Worm (Caenorhabditis elegans) whole organism, L2 larva: Measurements from ENCODE around the gene clec-250.
"Not testable (repeated sequence)": the region's sequence is repeated elsewhere in the genome, so short reads cannot be mapped to it uniquely, and the experiment has no call there.

Experiments used
- C34F6.9 ChIP-seq: fragments of 150-350 bp; optimal IDR thresholded peaks from 2 replicates; lab custom pipeline; 2014; ENCODE audit warnings: missing biosample characterization, missing genetic modification characterization
- F13H6.1 ChIP-seq: sonication (generic microtip); optimal IDR thresholded peaks from 2 replicates; lab custom pipeline; 2016; ENCODE audit warnings: missing genetic modification characterization, missing compliant biosample characterization
- R02D3.7 ChIP-seq: fragments of 150-350 bp; optimal IDR thresholded peaks from 2 replicates; lab custom pipeline; 2014; ENCODE audit warnings: missing biosample characterization, missing genetic modification characterization
- ZK546.5 ChIP-seq: sonication (generic microtip); optimal IDR thresholded peaks from 2 replicates; lab custom pipeline; 2017; ENCODE audit warnings: missing biosample characterization, missing genetic modification characterization
- alr-1 ChIP-seq: fragments of 150-350 bp; optimal IDR thresholded peaks from 2 replicates; lab custom pipeline; 2014; ENCODE audit warnings: missing biosample characterization, missing genetic modification characterization
- aly-2 ChIP-seq: fragments of 150-350 bp; optimal IDR thresholded peaks from 2 replicates; lab custom pipeline; 2014; ENCODE audit warnings: missing biosample characterization, missing genetic modification characterization
- ama-1 ChIP-seq: fragments of 150-350 bp; optimal IDR thresholded peaks from 2 replicates; lab custom pipeline; 2018; ENCODE audit warnings: inconsistent platforms
- ceh-16 ChIP-seq: fragments of 150-350 bp; optimal IDR thresholded peaks from 2 replicates; lab custom pipeline; 2014; ENCODE audit warnings: missing biosample characterization, missing genetic modification characterization
- dmd-4 ChIP-seq: sonication (generic microtip); optimal IDR thresholded peaks from 2 replicates; lab custom pipeline; 2017; ENCODE audit warnings: missing biosample characterization, missing genetic modification characterization
- elt-3 ChIP-seq: sonication (generic microtip); optimal IDR thresholded peaks from 2 replicates; lab custom pipeline; 2017; ENCODE audit warnings: missing biosample characterization, missing genetic modification characterization
- lin-11 ChIP-seq: fragments of 150-350 bp; sonication (generic microtip); optimal IDR thresholded peaks from 2 replicates; lab custom pipeline; 2014; ENCODE audit warnings: missing biosample characterization, missing genetic modification characterization, inconsistent platforms, mixed read lengths
- lin-13 ChIP-seq: fragments of 150-350 bp; optimal IDR thresholded peaks from 2 replicates; lab custom pipeline; 2014; ENCODE audit warnings: missing biosample characterization, missing genetic modification reagents, missing genetic modification characterization
- lin-39 ChIP-seq: fragments of 150-350 bp; optimal IDR thresholded peaks from 2 replicates; lab custom pipeline; 2014; ENCODE audit warnings: missing biosample characterization, missing genetic modification reagents, missing genetic modification characterization
- lsy-2 ChIP-seq, 2 experiments: fragments of 150-350 bp in 1 of 2; sonication (generic microtip) in 1 of 2; optimal IDR thresholded peaks; 2 replicates each; lab custom pipeline; 2014 to 2017; ENCODE audit warnings: missing biosample characterization in 2 of 2, missing genetic modification characterization in 2 of 2
- mbf-1 ChIP-seq: sonication (generic microtip); optimal IDR thresholded peaks from 2 replicates; lab custom pipeline; 2017; ENCODE audit warnings: missing biosample characterization, missing genetic modification characterization
- nhr-11 ChIP-seq: fragments of 150-350 bp; optimal IDR thresholded peaks from 2 replicates; lab custom pipeline; 2014; ENCODE audit warnings: missing biosample characterization, missing genetic modification characterization
- nhr-12 ChIP-seq: fragments of 150-350 bp; optimal IDR thresholded peaks from 2 replicates; lab custom pipeline; 2014; ENCODE audit warnings: missing biosample characterization, missing genetic modification characterization
- nhr-23 ChIP-seq: fragments of 150-350 bp; optimal IDR thresholded peaks from 2 replicates; lab custom pipeline; 2014; ENCODE audit warnings: missing biosample characterization, missing genetic modification reagents, missing genetic modification characterization
- nhr-237 ChIP-seq: fragments of 150-350 bp; optimal IDR thresholded peaks from 2 replicates; lab custom pipeline; 2014; ENCODE audit warnings: missing biosample characterization, missing genetic modification characterization
- nhr-6 ChIP-seq: fragments of 150-350 bp; optimal IDR thresholded peaks from 2 replicates; lab custom pipeline; 2014; ENCODE audit warnings: missing biosample characterization, missing genetic modification characterization
- peb-1 ChIP-seq: fragments of 150-350 bp; optimal IDR thresholded peaks from 2 replicates; lab custom pipeline; 2014; ENCODE audit warnings: missing biosample characterization, missing genetic modification characterization
- skn-1 ChIP-seq: sonication (generic microtip); optimal IDR thresholded peaks from 2 replicates; lab custom pipeline; 2017; ENCODE audit warnings: missing biosample characterization, missing genetic modification characterization
- sma-3 ChIP-seq: sonication (generic microtip); optimal IDR thresholded peaks from 2 replicates; lab custom pipeline; 2016; ENCODE audit warnings: missing genetic modification reagents, missing genetic modification characterization, missing compliant biosample characterization
- sma-9 ChIP-seq, 2 experiments: fragments of 150-350 bp in 1 of 2; sonication (generic microtip) in 1 of 2; optimal IDR thresholded peaks; 2 replicates each; lab custom pipeline; 2014 to 2016; ENCODE audit warnings: missing genetic modification characterization in 2 of 2, mild to moderate bottlenecking in 1 of 2, missing biosample characterization in 1 of 2, missing compliant biosample characterization in 1 of 2, missing genetic modification reagents in 1 of 2, moderate library complexity in 1 of 2
- unc-55 ChIP-seq: fragments of 150-350 bp; sonication (generic microtip); optimal IDR thresholded peaks from 3 replicates; lab custom pipeline; 2014; ENCODE audit warnings: missing biosample characterization, missing genetic modification reagents, missing genetic modification characterization
- zag-1 ChIP-seq: fragments of 150-350 bp; optimal IDR thresholded peaks from 2 replicates; lab custom pipeline; 2014; ENCODE audit warnings: missing biosample characterization, missing genetic modification characterization
- ztf-1 ChIP-seq: fragments of 200-800 bp; sonication (Bioruptor generic); conservative IDR thresholded peaks from 2 replicates; pipeline ENCODE4 v1.3.6; 2022; ENCODE audit warnings: missing genetic modification characterization, missing compliant biosample characterization
- ztf-11 ChIP-seq: sonication (generic microtip); optimal IDR thresholded peaks from 2 replicates; lab custom pipeline; 2017; ENCODE audit warnings: missing biosample characterization, missing genetic modification characterization
- ztf-4 ChIP-seq: fragments of 150-350 bp; optimal IDR thresholded peaks from 2 replicates; lab custom pipeline; 2014; ENCODE audit warnings: missing biosample characterization, missing genetic modification characterization

Gene clec-250

ce11 chrV:18770623-18771022 is 28.6 kb upstream of the clec-250 start, which contains the start of gene clec-255:
clec-255 (minus strand) TSS chrV:18770723.
- no peak for TF ChIP-seq aly-2 (tag; lab: Kevin White, UChicago)
- TF ChIP-seq peb-1 = no peak
- no peak for TF ChIP-seq ztf-1 (GFP tag; lab: Robert Waterston, UW)
- no peak for TF ChIP-seq ceh-16
- TF ChIP-seq C34F6.9 = no peak
- no peak for TF ChIP-seq ztf-4
- TF ChIP-seq elt-3 (tag; lab: Kevin White, UChicago) = no peak

- TF ChIP-seq dmd-4 (tag; lab: Kevin White, UChicago) = no peak
- TF ChIP-seq sma-3 (GFP tag; lab: Kevin White, UChicago) = no peak
- TF ChIP-seq unc-55 = no peak
- TF ChIP-seq ama-1 (lab: Kevin White, UChicago) = no peak
- no peak for TF ChIP-seq ZK546.5 (tag; lab: Kevin White, UChicago)
- TF ChIP-seq ztf-11 (tag; lab: Kevin White, UChicago) = no peak
- TF ChIP-seq nhr-6 (tag; lab: Kevin White, UChicago) = no peak
- TF ChIP-seq lin-39 = no peak
- no peak for TF ChIP-seq R02D3.7 (tag; lab: Kevin White, UChicago)
- TF ChIP-seq sma-9 (GFP tag; optimal IDR thresholded peaks at IDR 0.05; lab: Kevin White, UChicago) = no peak
- no peak for TF ChIP-seq sma-9 (tag; optimal IDR thresholded peaks at IDR 0.05; lab: Kevin White, UChicago)
- no peak for TF ChIP-seq nhr-11 (tag; lab: Kevin White, UChicago)
- no peak for TF ChIP-seq alr-1 (tag; lab: Kevin White, UChicago)
Observed at ce11 chrV:18769902-18770301, 27.9 kb upstream of the clec-250 start.

DNA sequence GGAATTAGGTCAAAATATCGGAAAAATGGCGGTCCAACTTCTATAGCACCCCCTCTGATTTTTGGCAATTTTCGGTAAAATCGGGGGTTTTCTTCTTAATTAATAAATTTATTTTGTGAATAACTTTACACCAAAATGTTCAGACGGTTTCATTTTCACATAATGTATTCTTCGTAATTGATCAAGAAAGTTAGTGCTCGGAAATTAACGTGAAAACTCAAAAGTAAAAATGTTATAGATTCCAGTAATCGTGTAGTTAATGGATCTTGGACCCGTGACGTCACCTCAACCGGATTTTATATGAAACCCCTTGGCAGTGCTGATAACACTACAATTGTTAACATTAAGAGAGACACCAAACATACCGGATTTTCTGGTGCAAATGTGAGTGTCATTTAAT is 20.0 kb upstream of the clec-250 start, which contains the start of gene F11D11.22:
F11D11.22 (plus strand) TSS at position 301 of the 400 bp plus-strand sequence.
- not testable (repeated sequence) for TF ChIP-seq nhr-23; lin-11; alr-1 (tag; lab: Kevin White, UChicago)

ce11 chrV:18761078-18761477 is 19.1 kb upstream of the clec-250 start, which contains the start of gene F11D11.4:
F11D11.4 (plus strand) TSS chrV:18761378.
- no peak for TF ChIP-seq ztf-1 (GFP tag; lab: Robert Waterston, UW)

ce11 chrV:18760174-18760573 is 18.2 kb upstream of the clec-250 start, which contains the start of gene F11D11.3:
F11D11.3 (minus strand) TSS chrV:18760274.
- TF ChIP-seq lsy-2 (tag; optimal IDR thresholded peaks at IDR 0.05; lab: Kevin White, UChicago) = no peak

ce11 chrV:18754328-18754727 is 12.3 kb upstream of the clec-250 start, which contains the start of gene clec-254:
clec-254 (minus strand) TSS chrV:18754428.
- TF ChIP-seq zag-1; elt-3 (tag; lab: Kevin White, UChicago); F13H6.1: not testable (repeated sequence)

DNA sequence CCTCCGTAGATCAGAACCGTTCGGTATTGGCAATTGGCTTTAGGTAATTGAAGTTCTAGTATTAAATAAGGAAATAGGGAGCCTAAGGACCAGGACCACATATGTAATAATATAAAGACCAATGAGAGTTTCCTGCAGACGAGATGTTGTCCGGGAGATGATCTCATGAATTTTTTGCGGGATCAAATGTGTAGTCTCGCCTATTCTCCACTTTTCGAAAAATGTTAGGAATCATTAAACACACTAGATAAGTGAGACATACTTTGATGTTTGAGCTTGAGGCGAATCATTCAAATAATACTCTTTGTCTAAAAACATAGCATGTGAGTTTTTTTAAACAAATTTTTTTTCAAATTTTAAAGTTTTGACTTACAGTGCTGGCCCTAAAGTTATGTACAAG is 11.0 kb upstream of the clec-250 start, which contains the start of gene F11D11.6:
F11D11.6 (minus strand) TSS at position 101 of the 400 bp plus-strand sequence.
- TF ChIP-seq mbf-1 (tag; lab: Kevin White, UChicago) (no peak), nhr-23 (no peak), sma-3 (GFP tag; lab: Kevin White, UChicago) (no peak), R02D3.7 (tag; lab: Kevin White, UChicago) (no peak), nhr-11 (tag; lab: Kevin White, UChicago) (no peak), nhr-237 (tag; lab: Kevin White, UChicago) (no peak), lsy-2 (tag; optimal IDR thresholded peaks at IDR 0.05; lab: Kevin White, UChicago) (no peak), C34F6.9 (no peak), sma-9 (GFP tag; optimal IDR thresholded peaks at IDR 0.05; lab: Kevin White, UChicago) (no peak), sma-9 (tag; optimal IDR thresholded peaks at IDR 0.05; lab: Kevin White, UChicago) (no peak), alr-1 (tag; lab: Kevin White, UChicago) (no peak), nhr-12 (tag; lab: Kevin White, UChicago) (no peak), ztf-1 (GFP tag; lab: Robert Waterston, UW) (no peak), unc-55 (no peak), ZK546.5 (tag; lab: Kevin White, UChicago) (no peak), lin-13 (no peak), skn-1 (tag; lab: Kevin White, UChicago) (no peak), lin-39 (no peak), ceh-16 (no peak)
